Fruit fly (Drosophila melanogaster): ENCODE data around the gene CG9312.
A peak's percentile ranks its signal among the peaks of the same experiment; 100 is the strongest.

CG9312 gene

dm6 chr3R:13793105-13793978 is 27.8 kb downstream of the CG9312 start (continued):
- peak; percentile 2 for TF ChIP-seq NfI (GFP tag; optimal IDR thresholded peaks at IDR 0.05)
- TF ChIP-seq Hsf (GFP tag; optimal IDR thresholded peaks at IDR 0.05), result peak; percentile 23
- TF ChIP-seq lola (GFP tag; optimal IDR thresholded peaks at IDR 0.05), result peak in 1 of 3 experiments; percentile 33
- TF ChIP-seq CG18262 (tag; optimal IDR thresholded peaks at IDR 0.05), result peak; percentile 35
- no peak for TF ChIP-seq vnd (GFP tag; IDR thresholded peaks at IDR 0.05; ENCODE audit: partially characterized antibody)
- no peak for TF ChIP-seq CG6272 (GFP tag; IDR thresholded peaks at IDR 0.05)
- TF ChIP-seq Fer3 (tag; optimal IDR thresholded peaks at IDR 0.05), result no peak
- TF ChIP-seq fd64A (GFP tag; optimal IDR thresholded peaks at IDR 0.05), result no peak
- TF ChIP-seq Blimp-1 (GFP tag; optimal IDR thresholded peaks at IDR 0.05), result peak; percentile 64
- no peak for TF ChIP-seq prd (optimal IDR thresholded peaks at IDR 0.05)
- TF ChIP-seq prd (GFP tag; IDR thresholded peaks at IDR 0.05), result 0 out of 3 replicates have a peak, but pooled peaks have one; percentile 19
- peak; percentile 25 for TF ChIP-seq CG5180 (GFP tag; optimal IDR thresholded peaks at IDR 0.05)
- 0 out of 3 replicates have a peak, but pooled peaks have one; percentile 16 for TF ChIP-seq dysf (GFP tag; IDR thresholded peaks at IDR 0.05)
- TF ChIP-seq NC2α (GFP tag; optimal IDR thresholded peaks at IDR 0.05), result no peak
- TF ChIP-seq chif (GFP tag; optimal IDR thresholded peaks at IDR 0.05), result peak in 1 of 2 experiments; percentile 22
- peak; percentile 48 for TF ChIP-seq CG17359 (tag; optimal IDR thresholded peaks at IDR 0.05)
- 0 out of 3 replicates have a peak, but pooled peaks have one; percentile 40 for TF ChIP-seq H15 (GFP tag; IDR thresholded peaks at IDR 0.05)
- TF ChIP-seq row (GFP tag; IDR thresholded peaks at IDR 0.05), result peak; percentile 37; the same call in 2 of the 3 replicates
- peak; percentile 37 for TF ChIP-seq tap (tag; optimal IDR thresholded peaks at IDR 0.05)
- TF ChIP-seq CG30403 (GFP tag; optimal IDR thresholded peaks at IDR 0.05), result peak; percentile 12
- TF ChIP-seq trem (tag; optimal IDR thresholded peaks at IDR 0.05), result peak; percentile 11
- peak; percentile 35; the same call in 1 of the 2 replicates for TF ChIP-seq lmd (GFP tag; IDR thresholded peaks at IDR 0.05)
- TF ChIP-seq Ptx1 (GFP tag; IDR thresholded peaks at IDR 0.05), result peak; percentile 19; the same call in 1 of the 2 replicates
- TF ChIP-seq dpn (GFP tag; optimal IDR thresholded peaks at IDR 0.05), result peak in 1 of 2 experiments; percentile 8
- peak; percentile 67 for TF ChIP-seq unpg (GFP tag; optimal IDR thresholded peaks at IDR 0.05)
- TF ChIP-seq CG8924 (tag; optimal IDR thresholded peaks at IDR 0.05), result peak; percentile 17
- TF ChIP-seq tna (GFP tag; IDR thresholded peaks at IDR 0.05; ENCODE audit: partially characterized antibody), result no peak
- TF ChIP-seq ATbp (GFP tag; optimal IDR thresholded peaks at IDR 0.05), result peak; percentile 38
- no peak for TF ChIP-seq CG13894 (tag; optimal IDR thresholded peaks at IDR 0.05)
- peak; percentile 24 for TF ChIP-seq Spps (tag; optimal IDR thresholded peaks at IDR 0.05)
- TF ChIP-seq HLH3B (GFP tag; IDR thresholded peaks at IDR 0.05), result peak; percentile 59
- TF ChIP-seq CG5953 (GFP tag; IDR thresholded peaks at IDR 0.05), result 0 out of 2 replicates have a peak, but pooled peaks have one; percentile 25

- peak; percentile 73 for TF ChIP-seq CG2875 (GFP tag; optimal IDR thresholded peaks at IDR 0.05)
- TF ChIP-seq CG32532 (GFP tag; IDR thresholded peaks at IDR 0.05), result no peak
- no peak for TF ChIP-seq Lpt (GFP tag; optimal IDR thresholded peaks at IDR 0.05)
- peak; percentile 77 for TF ChIP-seq fd96Cb (tag; optimal IDR thresholded peaks at IDR 0.05)
- peak; percentile 71 for TF ChIP-seq gcm (GFP tag; optimal IDR thresholded peaks at IDR 0.05)
- peak; percentile 61; the same call in 2 of the 3 replicates for TF ChIP-seq H15 (GFP tag; IDR thresholded peaks at IDR 0.05)
- peak; percentile 39 for TF ChIP-seq tap (tag; optimal IDR thresholded peaks at IDR 0.05)
- TF ChIP-seq Ptx1 (GFP tag; IDR thresholded peaks at IDR 0.05), result peak; percentile 77
- TF ChIP-seq CG5953 (GFP tag; IDR thresholded peaks at IDR 0.05), result no peak
- TF ChIP-seq CG15011 (GFP tag; optimal IDR thresholded peaks at IDR 0.05), result peak; percentile 11
- TF ChIP-seq run (tag; optimal IDR thresholded peaks at IDR 0.05), result no peak
- peak; percentile 54 for TF ChIP-seq CG10462 (GFP tag; optimal IDR thresholded peaks at IDR 0.05)
- no peak for TF ChIP-seq CG9876 (GFP tag; optimal IDR thresholded peaks at IDR 0.05)
- TF ChIP-seq Trl (optimal IDR thresholded peaks at IDR 0.05), result no peak
- no peak for TF ChIP-seq Trl (GFP tag; optimal IDR thresholded peaks at IDR 0.05)
- no peak for TF ChIP-seq insv (GFP tag; optimal IDR thresholded peaks at IDR 0.05)
- TF ChIP-seq NfI (GFP tag; optimal IDR thresholded peaks at IDR 0.05), result peak; percentile 31
- TF ChIP-seq pfk (GFP tag; optimal IDR thresholded peaks at IDR 0.05), result no peak
- peak; percentile 72 for TF ChIP-seq jing (GFP tag; optimal IDR thresholded peaks at IDR 0.05)
- no peak for TF ChIP-seq ash1 (GFP tag; optimal IDR thresholded peaks at IDR 0.05)
Observed at dm6 chr3R:13793979-13794665, 28.6 kb downstream of the CG9312 start.

Data from whole organism, embryonic.